Fruit fly (Drosophila melanogaster) whole organism: ENCODE measurements around the gene Hip14.

Source experiments
- pan ChIP-seq: fragments of >200 bp; optimal IDR thresholded peaks from 2 replicates; lab custom pipeline; 2017
- usp ChIP-seq: fragments of >200 bp; optimal IDR thresholded peaks from 2 replicates; lab custom pipeline; 2017; ENCODE audit warnings: missing biosample characterization, missing genetic modification characterization, mixed read lengths

dm6 chr3L:16010176-16010575, 22.1 kb downstream of the Hip14 start:
- no peak for TF ChIP-seq pan (lab: Kevin White, UChicago)
- TF ChIP-seq usp (GFP tag; lab: Kevin White, UChicago) = no peak
